Fruit fly (Drosophila melanogaster): ENCODE measurements around the gene RpS21.

RpS21 gene

dm6 chr2L:2888859-2889443, 33.1 kb downstream of the RpS21 start:
- TF ChIP-seq CG11247 (GFP tag; IDR thresholded peaks at IDR 0.05) (no peak), ro (GFP tag; IDR thresholded peaks at IDR 0.05) (no peak), Nf-YB (GFP tag; optimal IDR thresholded peaks at IDR 0.05) (no peak), kni (GFP tag; optimal IDR thresholded peaks at IDR 0.05) (peak; percentile 52), Deaf1 (tag; optimal IDR thresholded peaks at IDR 0.05) (no peak), ase (GFP tag; IDR thresholded peaks at IDR 0.05) (no peak), CG42726 (GFP tag; IDR thresholded peaks at IDR 0.05; ENCODE audit: partially characterized antibody) (no peak), ERR (GFP tag; optimal IDR thresholded peaks at IDR 0.05) (no peak), lmd (GFP tag; IDR thresholded peaks at IDR 0.05) (no peak), CG3163 (GFP tag; optimal IDR thresholded peaks at IDR 0.05) (peak; percentile 64), trem (tag; optimal IDR thresholded peaks at IDR 0.05) (peak; percentile 54), sqz (GFP tag; optimal IDR thresholded peaks at IDR 0.05) (peak; percentile 42), zen (tag; optimal IDR thresholded peaks at IDR 0.05) (peak; percentile 34), CG8089 (GFP tag; optimal IDR thresholded peaks at IDR 0.05) (no peak), CG17361 (GFP tag; IDR thresholded peaks at IDR 0.05) (no peak), tna (GFP tag; IDR thresholded peaks at IDR 0.05; ENCODE audit: partially characterized antibody) (no peak), CG3065 (GFP tag; optimal IDR thresholded peaks at IDR 0.05) (no peak), C15 (GFP tag; IDR thresholded peaks at IDR 0.05) (no peak), nerfin-1 (tag; optimal IDR thresholded peaks at IDR 0.05) (peak; percentile 37), crp (GFP tag; optimal IDR thresholded peaks at IDR 0.05) (peak in 1 of 2 experiments; percentile 31), Sry-β (GFP tag; optimal IDR thresholded peaks at IDR 0.05) (no peak), Oli (tag; optimal IDR thresholded peaks at IDR 0.05) (no peak), CG12942 (GFP tag; optimal IDR thresholded peaks at IDR 0.05) (no peak), ind (GFP tag; optimal IDR thresholded peaks at IDR 0.05) (no peak), CG17802 (tag; optimal IDR thresholded peaks at IDR 0.05) (no peak), Gsc (GFP tag; IDR thresholded peaks at IDR 0.05) (no peak), sd (tag; optimal IDR thresholded peaks at IDR 0.05) (peak; percentile 44), CG15011 (GFP tag; optimal IDR thresholded peaks at IDR 0.05) (no peak), onecut (GFP tag; IDR thresholded peaks at IDR 0.05) (no peak), CG8478 (optimal IDR thresholded peaks at IDR 0.05) (no peak), Mad (GFP tag; optimal IDR thresholded peaks at IDR 0.05) (no peak), kah (GFP tag; optimal IDR thresholded peaks at IDR 0.05) (peak; percentile 36), CG8290 (GFP tag; optimal IDR thresholded peaks at IDR 0.05) (no peak), CG8290 (tag; optimal IDR thresholded peaks at IDR 0.05) (no peak), nau (GFP tag; optimal IDR thresholded peaks at IDR 0.05) (peak; percentile 24), tll (GFP tag; optimal IDR thresholded peaks at IDR 0.05) (peak in 1 of 2 experiments; percentile 86), CG2116 (GFP tag; optimal IDR thresholded peaks at IDR 0.05) (no peak), fd3F (GFP tag; optimal IDR thresholded peaks at IDR 0.05) (no peak), CG8924 (tag; optimal IDR thresholded peaks at IDR 0.05) (peak; percentile 45), tgo (GFP tag; IDR thresholded peaks at IDR 0.05) (no peak), CG18476 (GFP tag; optimal IDR thresholded peaks at IDR 0.05) (no peak), CG34224 (GFP tag; IDR thresholded peaks at IDR 0.05; ENCODE audit: partially characterized antibody) (peak; percentile 45; the same call in 2 of the 3 replicates), Hmx (GFP tag; optimal IDR thresholded peaks at IDR 0.05) (no peak), crc (GFP tag; optimal IDR thresholded peaks at IDR 0.05) (no peak), seq (GFP tag; IDR thresholded peaks at IDR 0.05) (no peak), ken (GFP tag; IDR thresholded peaks at IDR 0.05) (no peak), BtbVII (GFP tag; optimal IDR thresholded peaks at IDR 0.05) (no peak), stc (GFP tag; IDR thresholded peaks at IDR 0.05) (no peak), en (GFP tag; optimal IDR thresholded peaks at IDR 0.05) (no peak), CG4730 (GFP tag; IDR thresholded peaks at IDR 0.05) (no peak), CG14667 (GFP tag; IDR thresholded peaks at IDR 0.05) (no peak), Aef1 (GFP tag; IDR thresholded peaks at IDR 0.05) (peak; percentile 51)

Data from whole organism, embryonic.